Worm (Caenorhabditis elegans) whole organism, mixed stage, embryonic: Measurements from ENCODE around the gene T01G1.4.

Experiments
- ceh-39 ChIP-seq: fragments of 150-350 bp; optimal IDR thresholded peaks from 2 replicates; lab custom pipeline; 2014; ENCODE audit warnings: missing biosample characterization, missing genetic modification characterization
- ces-1 ChIP-seq: fragments of 150-350 bp; optimal IDR thresholded peaks from 2 replicates; lab custom pipeline; 2014; ENCODE audit warnings: missing biosample characterization, missing genetic modification reagents, missing genetic modification characterization
- elt-3 ChIP-seq: fragments of 150-350 bp; optimal IDR thresholded peaks from 2 replicates; lab custom pipeline; 2014; ENCODE audit warnings: missing biosample characterization, missing genetic modification characterization
- nhr-237 ChIP-seq: fragments of 150-350 bp; optimal IDR thresholded peaks from 2 replicates; lab custom pipeline; 2014; ENCODE audit warnings: missing biosample characterization, missing genetic modification characterization
- nhr-28 ChIP-seq: fragments of 150-350 bp; optimal IDR thresholded peaks from 2 replicates; lab custom pipeline; 2014; ENCODE audit warnings: missing biosample characterization, missing genetic modification characterization
- nhr-76 ChIP-seq: sonication (generic microtip); optimal IDR thresholded peaks from 2 replicates; lab custom pipeline; 2017; ENCODE audit warnings: missing biosample characterization, missing genetic modification characterization
- unc-39 ChIP-seq: fragments of 150-350 bp; optimal IDR thresholded peaks from 2 replicates; lab custom pipeline; 2014; ENCODE audit warnings: missing biosample characterization, missing genetic modification characterization
- unc-62 ChIP-seq: fragments of 150-350 bp; optimal IDR thresholded peaks from 2 replicates; lab custom pipeline; 2014; ENCODE audit warnings: missing biosample characterization, missing genetic modification reagents, missing genetic modification characterization

DNA sequence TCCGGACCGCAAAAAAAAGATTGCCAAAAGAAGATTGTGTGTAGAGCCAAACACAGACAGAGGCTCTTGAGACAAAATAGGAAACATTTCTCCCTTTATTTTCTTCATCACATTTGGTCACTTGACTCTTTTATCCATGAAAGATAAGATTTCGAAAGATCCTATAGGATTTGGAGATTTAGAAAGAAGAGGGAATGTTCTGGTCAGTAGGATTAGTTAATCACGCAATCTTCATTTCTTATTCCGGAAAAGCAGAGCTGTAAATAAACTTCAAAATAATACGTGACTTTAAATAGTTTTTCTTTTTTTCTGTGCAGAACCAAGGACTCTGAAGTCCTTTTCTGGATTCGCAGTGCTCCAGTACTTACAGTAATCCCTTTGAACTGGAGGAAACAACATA is 14.0 kb downstream of the T01G1.4 start:
- TF ChIP-seq ceh-39 (tag; lab: Kevin White, UChicago) (no peak), elt-3 (tag; lab: Kevin White, UChicago) (no peak), nhr-237 (tag; lab: Kevin White, UChicago) (no peak), nhr-76 (no peak), unc-39 (tag; lab: Kevin White, UChicago) (no peak), ces-1 (GFP tag; lab: Kevin White, UChicago) (no peak), nhr-28 (tag; lab: Kevin White, UChicago) (no peak), unc-62 (GFP tag; lab: Kevin White, UChicago) (no peak)
